In the genomic region with DNA sequence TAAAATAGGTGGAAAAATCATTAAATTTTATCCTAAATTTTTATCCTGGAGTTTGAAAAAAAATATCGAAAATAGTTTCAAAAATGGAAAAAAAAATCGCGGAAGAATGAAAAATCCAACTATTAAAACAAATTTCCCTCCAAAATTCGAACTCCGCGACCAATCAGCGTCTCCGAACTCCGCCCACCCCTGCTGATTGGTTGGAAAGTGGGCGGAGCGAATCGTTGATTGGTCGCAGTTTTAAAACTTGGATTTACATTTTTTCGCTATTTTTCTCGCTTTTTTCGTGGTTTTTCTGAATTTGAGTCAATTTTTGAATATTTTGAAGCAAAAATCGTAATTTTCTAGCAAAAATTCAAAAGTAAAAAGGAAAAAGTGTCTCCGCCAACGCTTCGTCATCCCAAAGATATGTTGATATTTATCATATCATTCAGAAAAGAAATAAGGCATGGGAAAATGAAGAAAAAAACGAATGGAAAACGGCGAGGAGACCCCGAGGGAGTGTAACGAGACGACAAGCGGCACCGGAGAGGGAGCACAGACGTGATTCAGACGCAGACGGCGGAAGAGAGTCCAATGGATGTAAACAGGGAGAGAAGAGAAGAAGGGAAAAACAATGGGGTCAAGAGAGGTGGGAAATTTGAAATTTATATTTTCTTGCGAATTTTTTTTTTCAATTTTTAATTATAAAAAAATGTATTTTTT, we compare ENCODE assay signal across 6 worm cellular contexts.
A peak's percentile ranks its signal among the peaks of the same experiment; 100 is the strongest.
TF ChIP-seq lines count a peak whose summit lies in the region.

No protein-coding gene starts in this region.

TF ChIP-seq in whole organism, L1 larva, 84 proteins besides CTCF, POLR2A, EP300 and RAD21 (continued from another document and continues in another):
- TF ChIP-seq irx-1 (tag; optimal IDR thresholded peaks at IDR 0.05; lab: Kevin White, UChicago) (no peak), unc-30 (tag; optimal IDR thresholded peaks at IDR 0.05; lab: Kevin White, UChicago) (no peak), hlh-4 (tag; optimal IDR thresholded peaks at IDR 0.05; lab: Kevin White, UChicago) (no peak), C04F5.9 (tag; optimal IDR thresholded peaks at IDR 0.05; lab: Kevin White, UChicago) (no peak), nhr-237 (tag; optimal IDR thresholded peaks at IDR 0.05; lab: Kevin White, UChicago) (no peak), sox-4 (tag; optimal IDR thresholded peaks at IDR 0.05; lab: Kevin White, UChicago) (no peak), elt-2 (tag; optimal IDR thresholded peaks at IDR 0.05; lab: Kevin White, UChicago) (no peak), grh-1 (GFP tag; IDR thresholded peaks at IDR 0.05; lab: Robert Waterston, UW) (no peak), nhr-28 (tag; optimal IDR thresholded peaks at IDR 0.05; lab: Kevin White, UChicago) (no peak), efl-1 (optimal IDR thresholded peaks at IDR 0.05; lab: Kevin White, UChicago) (peak; percentile 49 to 63), efl-1 (GFP tag; optimal IDR thresholded peaks at IDR 0.05 in 1 of 2; lab: Kevin White, UChicago) (peak; percentile 66 to 93), fkh-8 (tag; optimal IDR thresholded peaks at IDR 0.05; lab: Kevin White, UChicago) (peak; percentile 2), tbx-2 (tag; optimal IDR thresholded peaks at IDR 0.05; lab: Kevin White, UChicago) (peak; percentile 15), skn-1 (tag; optimal IDR thresholded peaks at IDR 0.05; lab: Kevin White, UChicago) (peak; percentile 48), mab-9 (GFP tag; IDR thresholded peaks at IDR 0.05; lab: Robert Waterston, UW) (no peak), fos-1 (tag; optimal IDR thresholded peaks at IDR 0.05; lab: Kevin White, UChicago) (no peak), egl-27 (tag; optimal IDR thresholded peaks at IDR 0.05; lab: Kevin White, UChicago) (no peak), nhr-12 (tag; optimal IDR thresholded peaks at IDR 0.05; lab: Kevin White, UChicago) (no peak), zip-4 (GFP tag; optimal IDR thresholded peaks at IDR 0.05; lab: Kevin White, UChicago) (no peak), fkh-10 (GFP tag; optimal IDR thresholded peaks at IDR 0.05; lab: Kevin White, UChicago) (no peak), ces-1 (GFP tag; optimal IDR thresholded peaks at IDR 0.05; lab: Kevin White, UChicago) (no peak), nhr-20 (tag; optimal IDR thresholded peaks at IDR 0.05; lab: Kevin White, UChicago) (peak; percentile 65)

TF ChIP-seq in whole organism, L2 larva, 48 proteins besides CTCF, POLR2A, EP300 and RAD21 (continued from another document and continues in another):
- TF ChIP-seq sem-4 (tag; optimal IDR thresholded peaks at IDR 0.05; lab: Kevin White, UChicago) (peak; percentile 19), gmeb-1 (tag; optimal IDR thresholded peaks at IDR 0.05; lab: Kevin White, UChicago) (peak; percentile 49), dmd-4 (tag; optimal IDR thresholded peaks at IDR 0.05; lab: Kevin White, UChicago) (no peak), elt-1 (tag; optimal IDR thresholded peaks at IDR 0.05; lab: Kevin White, UChicago) (no peak), ZK546.5 (tag; optimal IDR thresholded peaks at IDR 0.05; lab: Kevin White, UChicago) (no peak), R02D3.7 (tag; optimal IDR thresholded peaks at IDR 0.05; lab: Kevin White, UChicago) (no peak), mab-5 (tag; optimal IDR thresholded peaks at IDR 0.05; lab: Kevin White, UChicago) (no peak), aly-2 (tag; optimal IDR thresholded peaks at IDR 0.05; lab: Kevin White, UChicago) (no peak), nhr-11 (tag; optimal IDR thresholded peaks at IDR 0.05; lab: Kevin White, UChicago) (no peak), ceh-16 (tag; optimal IDR thresholded peaks at IDR 0.05; lab: Kevin White, UChicago) (no peak), snpc-4 (tag; optimal IDR thresholded peaks at IDR 0.05; lab: Kevin White, UChicago) (no peak), alr-1 (tag; optimal IDR thresholded peaks at IDR 0.05; lab: Kevin White, UChicago) (no peak), Y55F3AM.14 (GFP tag; optimal IDR thresholded peaks at IDR 0.05; lab: Kevin White, UChicago) (no peak), mbf-1 (tag; optimal IDR thresholded peaks at IDR 0.05; lab: Kevin White, UChicago) (no peak), ceh-82 (tag; optimal IDR thresholded peaks at IDR 0.05; lab: Kevin White, UChicago) (no peak), unc-39 (tag; optimal IDR thresholded peaks at IDR 0.05; lab: Kevin White, UChicago) (no peak), elt-3 (tag; optimal IDR thresholded peaks at IDR 0.05; lab: Kevin White, UChicago) (no peak), sma-3 (GFP tag; optimal IDR thresholded peaks at IDR 0.05; lab: Kevin White, UChicago) (peak; percentile 59), nhr-10 (tag; optimal IDR thresholded peaks at IDR 0.05; lab: Kevin White, UChicago) (no peak), sma-9 (GFP tag; optimal IDR thresholded peaks at IDR 0.05; lab: Kevin White, UChicago) (peak; percentile 38), sma-9 (tag; optimal IDR thresholded peaks at IDR 0.05; lab: Kevin White, UChicago) (no peak), F13H6.1 (tag; optimal IDR thresholded peaks at IDR 0.05; lab: Kevin White, UChicago) (peak; percentile 72)

TF ChIP-seq in whole organism, L3 larva, 47 proteins besides CTCF, POLR2A, EP300 and RAD21 (continued from another document):
- TF ChIP-seq nhr-23 (tag; optimal IDR thresholded peaks at IDR 0.05; lab: Kevin White, UChicago) (peak; percentile 94), nhr-28 (tag; optimal IDR thresholded peaks at IDR 0.05; lab: Kevin White, UChicago) (no peak), pqm-1 (tag; optimal IDR thresholded peaks at IDR 0.05; lab: Kevin White, UChicago) (peak; percentile 17), lin-15B (tag; optimal IDR thresholded peaks at IDR 0.05; lab: Kevin White, UChicago) (peak; percentile 22), ceh-9 (tag; optimal IDR thresholded peaks at IDR 0.05; lab: Kevin White, UChicago) (no peak)

TF ChIP-seq in whole organism, L4 larva, 104 proteins besides CTCF, POLR2A, EP300 and RAD21 (continued from another document and continues in another):
- TF ChIP-seq set-16 (GFP tag; IDR thresholded peaks at IDR 0.05; lab: Robert Waterston, UW) (0 out of 2 replicates have a peak, but pooled peaks have one; percentile 12), duxl-1 (tag; optimal IDR thresholded peaks at IDR 0.05; lab: Kevin White, UChicago; ENCODE audit: poor library complexity) (no peak), unc-62 (GFP tag; optimal IDR thresholded peaks at IDR 0.05 in 1 of 2; lab: Kevin White, UChicago) (peak in 1 of 2 experiments; percentile 69), unc-62 (tag; optimal IDR thresholded peaks at IDR 0.05; lab: Kevin White, UChicago) (no peak), attf-4 (tag; optimal IDR thresholded peaks at IDR 0.05; lab: Kevin White, UChicago) (no peak), php-3 (GFP tag; IDR thresholded peaks at IDR 0.05; lab: Robert Waterston, UW) (no peak), nhr-6 (tag; optimal IDR thresholded peaks at IDR 0.05; lab: Kevin White, UChicago) (peak; percentile 14), ces-1 (GFP tag; optimal IDR thresholded peaks at IDR 0.05; lab: Kevin White, UChicago) (no peak), dpl-1 (GFP tag; optimal IDR thresholded peaks at IDR 0.05; lab: Kevin White, UChicago) (peak; percentile 67), zfp-3 (GFP tag; conservative IDR thresholded peaks at IDR 0.05; lab: Robert Waterston, UW) (no peak), ZK337.2 (GFP tag; IDR thresholded peaks at IDR 0.05; lab: Robert Waterston, UW) (no peak), T26A8.4 (GFP tag; IDR thresholded peaks at IDR 0.05; lab: Robert Waterston, UW) (no peak), zfp-2 (tag; optimal IDR thresholded peaks at IDR 0.05; lab: Kevin White, UChicago) (no peak), sdz-12 (GFP tag; optimal IDR thresholded peaks at IDR 0.05; lab: Kevin White, UChicago) (no peak), Y5F2A.4 (GFP tag; optimal IDR thresholded peaks at IDR 0.05; lab: Kevin White, UChicago) (no peak), nhr-42 (GFP tag; IDR thresholded peaks at IDR 0.05; lab: Robert Waterston, UW) (no peak), nhr-76 (tag; optimal IDR thresholded peaks at IDR 0.05; lab: Kevin White, UChicago) (no peak), Y75B8A.6 (GFP tag; IDR thresholded peaks at IDR 0.05; lab: Robert Waterston, UW) (no peak), daf-16 (GFP tag; optimal IDR thresholded peaks at IDR 0.05; lab: Kevin White, UChicago) (peak; percentile 40 to 57), daf-16 (tag; optimal IDR thresholded peaks at IDR 0.05; lab: Kevin White, UChicago) (peak; percentile 94), pqm-1 (tag; optimal IDR thresholded peaks at IDR 0.05; lab: Kevin White, UChicago) (no peak), ctbp-1 (GFP tag; IDR thresholded peaks at IDR 0.05; lab: Robert Waterston, UW) (no peak), D1046.2 (GFP tag; IDR thresholded peaks at IDR 0.05; lab: Robert Waterston, UW) (no peak), Y48G9A.11 (GFP tag; IDR thresholded peaks at IDR 0.05; lab: Robert Waterston, UW) (no peak), pha-4 (GFP tag; IDR thresholded peaks at IDR 0.05; lab: Robert Waterston, UW) (0 out of 2 replicates have a peak, but pooled peaks have one; percentile 38), pha-4 (tag; optimal IDR thresholded peaks at IDR 0.05; lab: Kevin White, UChicago) (peak; percentile 62), daf-8 (GFP tag; IDR thresholded peaks at IDR 0.05; lab: Robert Waterston, UW) (no peak), lin-1 (GFP tag; IDR thresholded peaks at IDR 0.05; lab: Robert Waterston, UW) (no peak)

TF ChIP-seq in whole organism, mixed stage, embryonic, 35 proteins besides CTCF, POLR2A, EP300 and RAD21 (continued from another document):
- TF ChIP-seq flh-1 (GFP tag; optimal IDR thresholded peaks at IDR 0.05; lab: Kevin White, UChicago): no peak
- peak; percentile 36 for TF ChIP-seq unc-62 (GFP tag; optimal IDR thresholded peaks at IDR 0.05; lab: Kevin White, UChicago)
- TF ChIP-seq lin-32 (GFP tag; optimal IDR thresholded peaks at IDR 0.05; lab: Kevin White, UChicago): no peak
- TF ChIP-seq blmp-1 (tag; optimal IDR thresholded peaks at IDR 0.05; lab: Kevin White, UChicago): no peak
- peak; percentile 70 for TF ChIP-seq pha-4 (tag; optimal IDR thresholded peaks at IDR 0.05; lab: Kevin White, UChicago)
- TF ChIP-seq lsy-2 (tag; optimal IDR thresholded peaks at IDR 0.05; lab: Kevin White, UChicago): no peak
- TF ChIP-seq ham-2 (GFP tag; optimal IDR thresholded peaks at IDR 0.05; lab: Kevin White, UChicago): no peak
- TF ChIP-seq snpc-4 (tag; optimal IDR thresholded peaks at IDR 0.05; lab: Kevin White, UChicago): no peak
- TF ChIP-seq unc-39 (tag; optimal IDR thresholded peaks at IDR 0.05; lab: Kevin White, UChicago): no peak
- TF ChIP-seq ceh-43 (GFP tag; optimal IDR thresholded peaks at IDR 0.05; lab: Kevin White, UChicago): no peak
- TF ChIP-seq sem-2 (GFP tag; optimal IDR thresholded peaks at IDR 0.05; lab: Kevin White, UChicago): no peak
- no peak for TF ChIP-seq nhr-12 (tag; optimal IDR thresholded peaks at IDR 0.05; lab: Kevin White, UChicago)

TF ChIP-seq in whole organism, young adult, 124 proteins besides CTCF, POLR2A, EP300 and RAD21 (continued from another document):
- peak; percentile 87; the same call in 1 of the 2 replicates for TF ChIP-seq hmg-1.2 (GFP tag; IDR thresholded peaks at IDR 0.05; lab: Robert Waterston, UW)
- no peak for TF ChIP-seq nfya-1 (tag; optimal IDR thresholded peaks at IDR 0.05; lab: Kevin White, UChicago; ENCODE audit: borderline replicate concordance, insufficient read depth)
- no peak for TF ChIP-seq F37B4.10 (GFP tag; IDR thresholded peaks at IDR 0.05; lab: Robert Waterston, UW)
- TF ChIP-seq nhr-179 (tag; optimal IDR thresholded peaks at IDR 0.05; lab: Kevin White, UChicago): no peak
TF ChIP-seq in whole organism, young adult: peak in this region for 12.
